Worm (Caenorhabditis elegans): Measurements from ENCODE around the gene sedl-1.

DNA sequence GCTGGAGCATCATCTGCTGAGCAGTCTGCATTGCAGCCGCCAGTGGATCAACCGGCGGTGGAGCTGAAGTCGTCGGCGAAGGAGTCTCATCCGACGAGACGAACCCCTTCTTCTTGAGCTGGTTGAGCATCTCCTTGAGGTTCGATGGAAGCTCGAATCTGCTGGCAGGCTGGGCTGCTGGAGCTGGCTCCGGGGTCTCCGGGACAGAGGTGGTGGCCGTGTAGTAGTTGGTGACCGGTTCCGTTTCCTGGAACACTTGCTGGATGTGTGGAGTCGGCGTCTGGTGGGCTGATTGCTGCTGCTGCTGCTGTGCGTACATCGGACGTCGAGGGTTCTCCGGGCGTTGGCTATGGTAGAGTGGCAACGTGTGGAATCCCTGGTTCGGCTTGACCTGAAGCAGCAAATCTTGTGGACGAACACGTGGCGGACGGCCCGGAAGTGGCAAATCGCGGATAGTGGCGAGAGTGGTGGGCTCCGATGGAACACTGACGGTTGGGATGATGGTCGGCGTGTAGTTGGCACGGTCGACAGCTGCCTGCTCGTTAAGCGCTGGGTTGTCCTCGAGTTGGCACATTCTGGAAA, 1.6 kb upstream of the sedl-1 start:
- TF ChIP-seq gmeb-2 (tag; optimal IDR thresholded peaks at IDR 0.05) (no peak), nfya-1 (tag; optimal IDR thresholded peaks at IDR 0.05) (no peak), ref-2 (tag; optimal IDR thresholded peaks at IDR 0.05) (no peak), dve-1 (tag; optimal IDR thresholded peaks at IDR 0.05) (no peak), lim-6 (tag; optimal IDR thresholded peaks at IDR 0.05) (no peak), ceh-14 (tag; optimal IDR thresholded peaks at IDR 0.05) (no peak), rnt-1 (tag; optimal IDR thresholded peaks at IDR 0.05) (no peak), K09A11.1 (tag; optimal IDR thresholded peaks at IDR 0.05; ENCODE audit: insufficient read depth) (no peak), npax-4 (tag; optimal IDR thresholded peaks at IDR 0.05) (no peak), ceh-9 (tag; optimal IDR thresholded peaks at IDR 0.05) (no peak)
